Worm (Caenorhabditis elegans) whole organism, mixed stage, embryonic: ENCODE results near the gene K04C2.2.

ENCODE experiments used
- ces-1 ChIP-seq: fragments of 150-350 bp; optimal IDR thresholded peaks from 2 replicates; lab custom pipeline; 2014; ENCODE audit warnings: missing biosample characterization, missing genetic modification reagents, missing genetic modification characterization
- cnd-1 ChIP-seq: fragments of 200-800 bp; sonication (Bioruptor generic); optimal IDR thresholded peaks from 2 replicates; lab custom pipeline; 2018; ENCODE audit warnings: mild to moderate bottlenecking, missing genetic modification characterization, missing compliant biosample characterization
- elt-1 ChIP-seq: sonication (generic microtip); optimal IDR thresholded peaks from 2 replicates; lab custom pipeline; 2017; ENCODE audit warnings: missing genetic modification characterization, mild to moderate bottlenecking, missing compliant biosample characterization, antibody characterized with exemption, moderate library complexity, borderline replicate concordance; ENCODE audit not compliant: insufficient read depth
- hlh-1 ChIP-seq: fragments of 150-350 bp; optimal IDR thresholded peaks from 2 replicates; lab custom pipeline; 2014; ENCODE audit warnings: missing biosample characterization, missing genetic modification reagents, missing genetic modification characterization
- lsy-2 ChIP-seq: fragments of 150-350 bp; optimal IDR thresholded peaks from 2 replicates; lab custom pipeline; 2014; ENCODE audit warnings: missing biosample characterization, missing genetic modification characterization
- nhr-12 ChIP-seq: fragments of 150-350 bp; optimal IDR thresholded peaks from 2 replicates; lab custom pipeline; 2014; ENCODE audit warnings: missing biosample characterization, missing genetic modification characterization
- nhr-2 ChIP-seq: fragments of 150-350 bp; optimal IDR thresholded peaks from 2 replicates; lab custom pipeline; 2014; ENCODE audit warnings: missing biosample characterization, missing genetic modification characterization
- nhr-237 ChIP-seq: fragments of 150-350 bp; optimal IDR thresholded peaks from 2 replicates; lab custom pipeline; 2014; ENCODE audit warnings: missing biosample characterization, missing genetic modification characterization
- pha-4 ChIP-seq: fragments of 150-350 bp; optimal IDR thresholded peaks from 2 replicates; lab custom pipeline; 2018; ENCODE audit warnings: missing biosample characterization, missing genetic modification reagents, missing genetic modification characterization
- sem-2 ChIP-seq: fragments of 200-800 bp; sonication (Bioruptor generic); optimal IDR thresholded peaks from 2 replicates; lab custom pipeline; 2018; ENCODE audit warnings: mild to moderate bottlenecking, missing genetic modification characterization, missing compliant biosample characterization
- snpc-4 ChIP-seq: fragments of 150-350 bp; optimal IDR thresholded peaks from 2 replicates; lab custom pipeline; 2014; ENCODE audit warnings: missing biosample characterization, missing genetic modification characterization
- sptf-1 ChIP-seq: sonication (generic microtip); optimal IDR thresholded peaks from 2 replicates; lab custom pipeline; 2017; ENCODE audit warnings: mild to moderate bottlenecking, missing genetic modification characterization, moderate library complexity, missing compliant biosample characterization
- tbx-8 ChIP-seq: fragments of 200-800 bp; sonication (Bioruptor generic); optimal IDR thresholded peaks from 2 replicates; lab custom pipeline; 2018; ENCODE audit warnings: mild to moderate bottlenecking, missing genetic modification characterization, moderate library complexity, missing compliant biosample characterization
- unc-62 ChIP-seq: fragments of 150-350 bp; optimal IDR thresholded peaks from 2 replicates; lab custom pipeline; 2014; ENCODE audit warnings: missing biosample characterization, missing genetic modification reagents, missing genetic modification characterization

ce11 chrIII:6891560-6891959 is 2.0 kb downstream of the K04C2.2 start, which contains the start of gene K04C2.5:
- TF ChIP-seq cnd-1 (tag; lab: Kevin White, UChicago): no peak
- TF ChIP-seq snpc-4: no peak
- TF ChIP-seq lsy-2 (tag; lab: Kevin White, UChicago): no peak
- TF ChIP-seq nhr-12 (tag; lab: Kevin White, UChicago): no peak
- TF ChIP-seq hlh-1 (tag; lab: Kevin White, UChicago): no peak
- no peak for TF ChIP-seq pha-4 (tag; lab: Kevin White, UChicago)
- no peak for TF ChIP-seq unc-62 (GFP tag; lab: Kevin White, UChicago)
- TF ChIP-seq elt-1 (tag; lab: Kevin White, UChicago): no peak
- TF ChIP-seq ces-1 (GFP tag; lab: Kevin White, UChicago): no peak
- TF ChIP-seq sptf-1 (tag; lab: Kevin White, UChicago): no peak
- TF ChIP-seq nhr-2 (tag; lab: Kevin White, UChicago): no peak
- no peak for TF ChIP-seq tbx-8 (GFP tag; lab: Kevin White, UChicago)
- TF ChIP-seq nhr-237 (tag; lab: Kevin White, UChicago): no peak
- TF ChIP-seq sem-2 (GFP tag; lab: Kevin White, UChicago): no peak
